Worm (Caenorhabditis elegans) whole organism, midembryonic: Measurements from ENCODE around the gene F42G4.5.

Source experiments
- T22C8.4 ChIP-seq: fragments of 200-800 bp; sonication (Bioruptor generic); IDR thresholded peaks from 2 replicates; pipeline ENCODE4 v1.3.6; 2022; ENCODE audit warnings: missing genetic modification characterization, missing compliant biosample characterization
- cog-1 ChIP-seq: sonication (generic microtip); optimal IDR thresholded peaks from 2 replicates; lab custom pipeline; 2016; ENCODE audit warnings: missing genetic modification characterization, missing compliant biosample characterization
- flt-1 ChIP-seq: fragments of 200-800 bp; sonication (Bioruptor generic); IDR thresholded peaks from 2 replicates; pipeline ENCODE4 v1.3.6; 2022; ENCODE audit warnings: missing genetic modification characterization, missing compliant biosample characterization
- klf-2 ChIP-seq: fragments of 200-800 bp; sonication (Bioruptor generic); conservative IDR thresholded peaks from 2 replicates; pipeline ENCODE4 v1.3.6; 2022; ENCODE audit warnings: missing genetic modification reagents, missing genetic modification characterization, missing compliant biosample characterization
- med-1 ChIP-seq: sonication (generic microtip); optimal IDR thresholded peaks from 2 replicates; lab custom pipeline; 2017; ENCODE audit warnings: missing genetic modification characterization, mild to moderate bottlenecking, missing compliant biosample characterization, antibody characterized with exemption, missing genetic modification reagents; ENCODE audit not compliant: insufficient read depth
- ref-1 ChIP-seq: fragments of 200-800 bp; sonication (Bioruptor generic); conservative IDR thresholded peaks from 2 replicates; pipeline ENCODE4 v1.3.6; 2022; ENCODE audit warnings: missing genetic modification reagents, missing genetic modification characterization, missing compliant biosample characterization
- tab-1 ChIP-seq: fragments of 200-800 bp; sonication (Bioruptor generic); IDR thresholded peaks from 2 replicates; pipeline ENCODE4 v1.3.6; 2022; ENCODE audit warnings: missing genetic modification characterization, missing compliant biosample characterization
- ztf-23 ChIP-seq: fragments of 200-800 bp; sonication (Bioruptor generic); IDR thresholded peaks from 2 replicates; pipeline ENCODE4 v1.3.6; 2022; ENCODE audit warnings: missing genetic modification reagents, missing genetic modification characterization, missing compliant biosample characterization
- ztf-29 ChIP-seq: fragments of 200-800 bp; sonication (Bioruptor generic); IDR thresholded peaks from 2 replicates; pipeline ENCODE4 v1.3.6; 2022; ENCODE audit warnings: missing genetic modification reagents, missing genetic modification characterization, missing compliant biosample characterization

The F42G4.5 gene

DNA sequence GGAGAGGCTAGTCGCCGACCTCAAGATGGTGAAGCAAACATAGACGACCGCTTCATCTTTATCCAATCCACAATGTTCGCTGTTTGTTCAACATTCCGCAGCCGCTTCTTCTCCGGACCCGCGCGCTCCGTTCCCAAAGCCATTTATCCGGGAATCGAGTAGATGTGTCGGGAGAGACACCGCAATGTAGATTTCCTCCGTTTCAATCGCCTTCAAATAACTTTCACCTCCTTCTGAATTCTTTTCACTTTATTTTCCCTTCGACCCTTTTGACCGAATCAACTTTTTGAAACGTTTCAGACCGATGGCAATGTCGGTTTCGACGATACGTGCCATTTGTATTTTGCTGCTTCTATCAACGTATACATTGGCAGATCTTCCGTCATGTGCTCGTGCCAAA is 34.4 kb downstream of the F42G4.5 start, which contains the start of gene pqn-32:
TSS of gene pqn-32 (plus strand) at position 301 of the 400 bp plus-strand sequence.
- TF ChIP-seq klf-2 (GFP tag; lab: Robert Waterston, UW): no peak

DNA sequence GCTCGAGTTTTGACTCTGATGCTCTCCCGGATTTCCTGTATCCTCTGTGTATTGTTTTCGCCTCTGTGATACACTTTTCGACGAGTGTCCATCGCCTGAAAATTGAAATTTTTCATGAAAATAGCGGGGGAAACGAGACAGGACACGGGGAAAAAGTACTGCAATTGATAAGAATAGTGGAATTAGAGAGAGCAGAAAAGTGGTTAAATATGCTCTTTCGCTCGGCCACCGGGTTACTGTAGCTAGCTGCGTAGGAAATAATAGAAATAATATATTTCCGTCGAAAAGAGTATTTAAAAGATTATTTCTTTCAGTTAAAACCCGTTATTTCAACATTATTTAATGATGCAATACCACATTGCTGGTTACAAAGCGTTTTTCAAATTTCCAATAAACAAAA is 43.4 kb downstream of the F42G4.5 start, which contains the start of gene rict-1:
TSS of gene rict-1 (minus strand) at position 101 of the 400 bp plus-strand sequence.
- TF ChIP-seq flt-1 (no peak), cog-1 (tag; lab: Kevin White, UChicago) (no peak), ztf-23 (GFP tag; lab: Robert Waterston, UW) (no peak), med-1 (no peak), T22C8.4 (GFP tag; lab: Robert Waterston, UW) (no peak), klf-2 (GFP tag; lab: Robert Waterston, UW) (no peak)

DNA sequence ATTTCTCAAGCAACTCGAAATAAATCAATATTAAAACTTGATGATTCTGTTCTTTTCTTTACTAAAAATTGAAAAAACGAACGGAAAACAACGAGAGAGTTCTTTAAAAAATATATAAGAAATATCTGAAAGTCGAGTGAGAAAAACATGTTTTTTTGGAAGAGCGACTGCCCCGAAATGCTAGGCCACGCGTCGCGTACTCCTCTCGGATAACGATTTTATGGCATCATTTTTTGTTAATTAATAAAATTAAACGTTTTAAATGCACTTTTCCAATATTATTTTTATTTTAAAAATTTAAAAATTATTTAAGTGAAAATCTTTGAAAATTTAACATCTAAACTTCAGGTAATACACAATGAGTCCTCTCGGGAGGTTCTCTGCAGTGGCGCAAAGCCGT is 43.9 kb downstream of the F42G4.5 start, which contains the start of gene gfm-1:
TSS of gene gfm-1 (plus strand) at position 349 of the 400 bp plus-strand sequence.
- TF ChIP-seq ref-1 (GFP tag; lab: Robert Waterston, UW) (no peak), ztf-23 (GFP tag; lab: Robert Waterston, UW) (peak; percentile 71), cog-1 (tag; lab: Kevin White, UChicago) (peak; percentile 53), flt-1 (peak; percentile 67), med-1 (no peak), ztf-29 (no peak)

DNA sequence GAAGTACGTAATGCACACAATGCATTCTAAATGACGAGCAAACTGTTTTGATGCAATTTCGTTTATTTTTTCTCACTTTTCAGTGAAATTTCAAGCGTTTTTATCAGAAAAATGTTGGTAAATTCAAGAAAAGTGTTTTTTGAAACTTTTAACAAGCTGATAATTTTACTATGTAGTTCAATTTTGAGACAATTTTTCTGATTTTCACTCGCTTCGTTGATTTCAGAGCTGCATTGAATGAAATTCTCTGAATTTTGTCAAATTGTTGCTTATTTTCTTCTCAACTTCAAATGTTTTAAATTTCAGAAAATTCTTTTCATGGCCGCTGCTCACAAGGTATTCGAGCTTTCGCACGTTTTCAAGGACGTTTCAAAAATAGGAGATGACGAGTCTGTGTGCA is 49.4 kb downstream of the F42G4.5 start, which contains the start of gene bath-45:
TSS of gene bath-45 (plus strand) at position 301 of the 400 bp plus-strand sequence.
- TF ChIP-seq ztf-23 (GFP tag; lab: Robert Waterston, UW) (no peak), T22C8.4 (GFP tag; lab: Robert Waterston, UW) (no peak), klf-2 (GFP tag; lab: Robert Waterston, UW) (no peak), ztf-29 (no peak), tab-1 (GFP tag; lab: Robert Waterston, UW) (no peak), flt-1 (no peak), cog-1 (tag; lab: Kevin White, UChicago) (no peak), med-1 (no peak), ref-1 (GFP tag; lab: Robert Waterston, UW) (no peak)
